Fruit fly (Drosophila melanogaster): ENCODE data around the gene Brms1.

DNA sequence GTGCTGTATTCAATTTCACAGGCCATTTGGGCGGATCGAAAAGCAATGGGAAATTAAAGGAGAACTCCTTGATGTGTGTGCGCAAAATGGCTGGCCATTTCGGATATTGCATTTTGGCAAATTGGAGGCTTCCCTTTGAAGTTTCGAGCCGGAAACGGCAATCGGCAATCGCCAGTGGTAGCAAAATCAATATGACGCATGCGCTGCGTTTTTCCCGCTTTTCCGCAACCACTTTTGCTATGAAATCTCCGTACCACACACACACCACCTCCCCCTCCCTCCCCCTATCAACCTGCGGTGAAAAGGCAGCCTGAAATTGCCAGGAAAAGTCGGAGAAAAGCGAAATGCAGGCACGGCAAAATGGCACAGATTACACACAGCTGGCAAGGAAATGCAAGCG is 12.9 kb upstream of the Brms1 start:
- TF ChIP-seq CG11294 (GFP tag; IDR thresholded peaks at IDR 0.05) (no peak), pdm3 (GFP tag; optimal IDR thresholded peaks at IDR 0.05) (no peak), fd85E (GFP tag; optimal IDR thresholded peaks at IDR 0.05) (no peak), Met (GFP tag; optimal IDR thresholded peaks at IDR 0.05) (no peak), Hr38 (GFP tag; optimal IDR thresholded peaks at IDR 0.05) (no peak), CG10669 (GFP tag; optimal IDR thresholded peaks at IDR 0.05) (no peak), Sox15 (GFP tag; optimal IDR thresholded peaks at IDR 0.05) (no peak), CG11762 (GFP tag; optimal IDR thresholded peaks at IDR 0.05; ENCODE audit: insufficient read depth) (no peak), Hr39 (GFP tag; optimal IDR thresholded peaks at IDR 0.05) (no peak), CG3032 (tag; optimal IDR thresholded peaks at IDR 0.05) (no peak), net (GFP tag; optimal IDR thresholded peaks at IDR 0.05) (no peak), Lpt (GFP tag; optimal IDR thresholded peaks at IDR 0.05) (no peak), CG8119 (GFP tag; IDR thresholded peaks at IDR 0.05) (no peak), CG16779 (tag; optimal IDR thresholded peaks at IDR 0.05) (no peak)

Measured in whole organism, prepupa.